Worm (Caenorhabditis elegans) whole organism, early embryonic: ENCODE measurements around the gene Y69A2AR.28.

Experiments
- B0310.2 ChIP-seq: sonication (generic microtip); optimal IDR thresholded peaks from 2 replicates; lab custom pipeline; 2016; ENCODE audit warnings: mild to moderate bottlenecking, missing genetic modification characterization, missing compliant biosample characterization
- aly-1 ChIP-seq: sonication (generic microtip); optimal IDR thresholded peaks from 2 replicates; lab custom pipeline; 2016; ENCODE audit warnings: missing genetic modification characterization, missing compliant biosample characterization
- ama-1 ChIP-seq: fragments of 150-350 bp; optimal IDR thresholded peaks from 2 replicates; lab custom pipeline; 2014
- ceh-36 ChIP-seq: sonication (generic microtip); optimal IDR thresholded peaks from 2 replicates; lab custom pipeline; 2016; ENCODE audit warnings: missing genetic modification characterization, inconsistent platforms, missing compliant biosample characterization
- ets-7 ChIP-seq: sonication (generic microtip); optimal IDR thresholded peaks from 2 replicates; lab custom pipeline; 2016; ENCODE audit warnings: missing genotype, missing genetic modification characterization, missing compliant biosample characterization
- flt-1 ChIP-seq: fragments of 200-800 bp; sonication (Bioruptor generic); IDR thresholded peaks from 2 replicates; pipeline ENCODE4 v1.3.6; 2022; ENCODE audit warnings: missing genetic modification characterization, missing compliant biosample characterization
- hmg-4 ChIP-seq: fragments of 200-800 bp; sonication (Bioruptor generic); optimal IDR thresholded peaks from 2 replicates; lab custom pipeline; 2018; ENCODE audit warnings: mild to moderate bottlenecking, missing genetic modification characterization, missing compliant biosample characterization
- hnd-1 ChIP-seq: sonication (generic microtip); optimal IDR thresholded peaks from 2 replicates; lab custom pipeline; 2016; ENCODE audit warnings: missing genetic modification characterization, missing compliant biosample characterization
- pes-1 ChIP-seq: fragments of 200-800 bp; sonication (Bioruptor generic); IDR thresholded peaks from 2 replicates; pipeline ENCODE4 v1.3.6; 2022; ENCODE audit warnings: missing genetic modification reagents, missing genetic modification characterization, missing compliant biosample characterization
- scrt-1 ChIP-seq: fragments of 200-800 bp; sonication (Bioruptor generic); IDR thresholded peaks from 2 replicates; pipeline ENCODE4 v1.3.6; 2022; ENCODE audit warnings: missing genetic modification characterization, missing compliant biosample characterization
- sea-1 ChIP-seq: fragments of 200-800 bp; sonication (Bioruptor generic); conservative IDR thresholded peaks from 2 replicates; pipeline ENCODE4 v1.3.6; 2022; ENCODE audit warnings: missing genetic modification characterization, missing compliant biosample characterization
- tbx-11 ChIP-seq: fragments of 200-800 bp; sonication (Bioruptor generic); IDR thresholded peaks from 2 replicates; pipeline ENCODE4 v1.3.6; 2022; ENCODE audit warnings: missing genetic modification characterization, missing compliant biosample characterization
- tra-4 ChIP-seq: sonication (generic microtip); optimal IDR thresholded peaks from 2 replicates; lab custom pipeline; 2017; ENCODE audit warnings: missing genetic modification characterization, missing compliant biosample characterization

DNA sequence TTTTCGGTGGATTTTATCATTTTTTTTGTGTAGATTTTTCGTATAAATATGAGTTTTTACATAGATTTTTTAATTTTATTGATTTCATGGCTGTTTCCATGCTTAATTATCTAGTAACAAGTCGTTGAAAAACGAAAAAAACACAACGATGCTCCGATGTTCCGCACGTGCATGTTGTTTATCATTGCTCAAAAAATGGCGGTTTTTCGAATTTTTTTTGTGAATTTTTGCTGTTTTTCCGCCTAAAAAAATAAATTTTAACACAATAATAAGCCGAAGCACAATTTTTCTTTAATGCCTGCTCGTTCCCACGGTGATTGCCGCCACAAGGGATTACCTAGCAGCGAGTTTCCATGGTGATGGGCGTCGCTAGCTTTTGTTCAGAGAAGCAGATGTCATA is 29.2 kb upstream of the Y69A2AR.28 start:
- TF ChIP-seq pes-1 (no peak), aly-1 (tag; lab: Kevin White, UChicago) (no peak), ceh-36 (tag; lab: Kevin White, UChicago) (no peak), ama-1 (no peak), ets-7 (tag; lab: Kevin White, UChicago) (no peak), scrt-1 (GFP tag; lab: Robert Waterston, UW) (no peak), sea-1 (GFP tag; lab: Robert Waterston, UW) (no peak), hnd-1 (no peak), tbx-11 (GFP tag; lab: Robert Waterston, UW) (no peak), hmg-4 (no peak), flt-1 (GFP tag; lab: Robert Waterston, UW) (no peak), B0310.2 (tag; lab: Kevin White, UChicago) (no peak), tra-4 (no peak)
